Worm (Caenorhabditis elegans) whole organism, L4/young adult: Measurements from ENCODE around the gene melo-1.

Experiments
- W03F9.2 ChIP-seq: fragments of 150-350 bp; optimal IDR thresholded peaks from 2 replicates; lab custom pipeline; 2014; ENCODE audit warnings: missing biosample characterization, missing genetic modification characterization
- dao-5 ChIP-seq: sonication (generic microtip); optimal IDR thresholded peaks from 2 replicates; lab custom pipeline; 2016; ENCODE audit warnings: missing genotype, missing genetic modification characterization, moderate library complexity, missing compliant biosample characterization
- him-1 ChIP-seq: sonication (generic microtip); optimal IDR thresholded peaks from 2 replicates; lab custom pipeline; 2016; ENCODE audit warnings: missing genotype, missing genetic modification reagents, missing genetic modification characterization, missing compliant biosample characterization

ce11 chrIV:14771325-14771724 lies 15.5 kb upstream of the melo-1 start, which contains the start of gene degl-1:
- TF ChIP-seq dao-5 (no peak), him-1 (tag; lab: Kevin White, UChicago) (no peak), W03F9.2 (tag; lab: Kevin White, UChicago) (no peak)
